Fruit fly (Drosophila melanogaster) whole organism, embryonic: Measurements from ENCODE around the gene Irk1.

ENCODE experiments used
- CG11247 ChIP-seq: fragments of 200-800 bp; sonication (Bioruptor generic); IDR thresholded peaks from 2 replicates; pipeline ENCODE4 v1.3.6; 2022; ENCODE audit warnings: missing biosample characterization, missing genetic modification characterization
- CG11398 ChIP-seq: fragments of 200-800 bp; sonication (Bioruptor generic); optimal IDR thresholded peaks from 2 replicates; lab custom pipeline; 2016; ENCODE audit warnings: missing biosample characterization, missing genetic modification characterization
- CG12744 ChIP-seq: fragments of 200-800 bp; sonication (Bioruptor generic); optimal IDR thresholded peaks from 2 replicates; lab custom pipeline; 2016; ENCODE audit warnings: missing biosample characterization, missing genetic modification characterization
- CG14014 ChIP-seq: fragments of 200-800 bp; sonication (Bioruptor generic); IDR thresholded peaks from 2 replicates; pipeline ENCODE4 v1.3.6; 2022; ENCODE audit warnings: missing biosample characterization, missing genetic modification characterization
- CG15073 ChIP-seq: fragments of 200-800 bp; sonication (Bioruptor generic); optimal IDR thresholded peaks from 2 replicates; lab custom pipeline; 2016; ENCODE audit warnings: missing biosample characterization, missing genetic modification characterization
- CG1602 ChIP-seq: fragments of 200-800 bp; sonication (Bioruptor generic); optimal IDR thresholded peaks from 3 replicates; lab custom pipeline; 2016; ENCODE audit warnings: missing biosample characterization, missing genetic modification characterization
- CG17186 ChIP-seq: fragments of 200-800 bp; sonication (Bioruptor generic); optimal IDR thresholded peaks from 3 replicates; lab custom pipeline; 2017; ENCODE audit warnings: missing biosample characterization, missing genetic modification reagents, missing genetic modification characterization
- CG30020 ChIP-seq: fragments of 200-800 bp; optimal IDR thresholded peaks from 2 replicates; lab custom pipeline; 2019; ENCODE audit warnings: missing biosample characterization, mild to moderate bottlenecking, missing genetic modification characterization, moderate library complexity
- CG30431 ChIP-seq: fragments of 200-800 bp; sonication (Bioruptor generic); optimal IDR thresholded peaks from 2 replicates; lab custom pipeline; 2017; ENCODE audit warnings: missing biosample characterization, missing genetic modification characterization
- CG34224 ChIP-seq: fragments of 200-800 bp; sonication (Bioruptor generic); IDR thresholded peaks from 3 replicates; pipeline ENCODE4 v1.3.6; 2022; ENCODE audit warnings: missing biosample characterization, missing genetic modification characterization; ENCODE audit not compliant: partially characterized antibody
- CG4730 ChIP-seq: fragments of 200-800 bp; sonication (Bioruptor generic); IDR thresholded peaks from 2 replicates; pipeline ENCODE4 v1.3.6; 2022; ENCODE audit warnings: missing biosample characterization, missing genetic modification characterization
- CG6791 ChIP-seq: fragments of 200-800 bp; sonication (Bioruptor generic); IDR thresholded peaks from 3 replicates; pipeline ENCODE4 v1.3.6; 2022; ENCODE audit warnings: missing biosample characterization, missing genetic modification characterization; ENCODE audit not compliant: partially characterized antibody
- CG7372 ChIP-seq: fragments of 200-800 bp; sonication (Bioruptor generic); IDR thresholded peaks from 2 replicates; pipeline ENCODE4 v1.3.6; 2022; ENCODE audit warnings: missing biosample characterization, missing genetic modification characterization
- CG7786 ChIP-seq: fragments of 200-800 bp; sonication (Bioruptor generic); optimal IDR thresholded peaks from 2 replicates; lab custom pipeline; 2016; ENCODE audit warnings: missing biosample characterization, missing genetic modification characterization
- CG7987 ChIP-seq: fragments of 200-800 bp; sonication (Bioruptor generic); optimal IDR thresholded peaks from 2 replicates; lab custom pipeline; 2018; ENCODE audit warnings: missing biosample characterization, mild to moderate bottlenecking, missing genetic modification characterization, moderate library complexity
- CG8290 ChIP-seq, 3 experiments: fragments of 200-800 bp; sonication (Bioruptor generic); optimal IDR thresholded peaks; 2 replicates each; lab custom pipeline; 2016 to 2019; ENCODE audit warnings: missing biosample characterization in 3 of 3, missing genetic modification characterization in 3 of 3, mild to moderate bottlenecking in 2 of 3, moderate library complexity in 1 of 3
- CoRest ChIP-seq: fragments of 200-800 bp; sonication (Bioruptor generic); optimal IDR thresholded peaks from 3 replicates; lab custom pipeline; 2018; ENCODE audit warnings: missing biosample characterization, mild to moderate bottlenecking, missing genetic modification characterization, moderate library complexity
- Dek ChIP-seq: fragments of 200-800 bp; sonication (Bioruptor generic); optimal IDR thresholded peaks from 3 replicates; lab custom pipeline; 2019; ENCODE audit warnings: missing biosample characterization, mild to moderate bottlenecking, missing genetic modification characterization, moderate library complexity
- E2f1 ChIP-seq: fragments of 200-800 bp; sonication (Bioruptor generic); IDR thresholded peaks from 2 replicates; pipeline ENCODE4 v1.3.6; 2022; ENCODE audit warnings: missing biosample characterization, missing genetic modification characterization
- Eip74EF ChIP-seq, 2 experiments: fragments of 200-800 bp in 1 of 2; fragments of >200 bp in 1 of 2; sonication (Bioruptor generic) in 1 of 2; optimal IDR thresholded peaks; 2 replicates each; lab custom pipeline; 2017 to 2019; ENCODE audit warnings: missing biosample characterization in 2 of 2, missing genetic modification characterization in 2 of 2, mild to moderate bottlenecking in 1 of 2, moderate library complexity in 1 of 2
- Elba2 ChIP-seq: fragments of 200-800 bp; sonication (Bioruptor generic); optimal IDR thresholded peaks from 3 replicates; lab custom pipeline; 2016; ENCODE audit warnings: missing biosample characterization, missing genetic modification characterization
- H15 ChIP-seq: fragments of 200-800 bp; sonication (Bioruptor generic); IDR thresholded peaks from 3 replicates; pipeline ENCODE4 v1.3.6; 2022; ENCODE audit warnings: missing biosample characterization, missing genetic modification characterization
- Hey ChIP-seq: fragments of 200-800 bp; sonication (Bioruptor generic); optimal IDR thresholded peaks from 3 replicates; lab custom pipeline; 2018; ENCODE audit warnings: missing biosample characterization, mild to moderate bottlenecking, missing genetic modification characterization
- HmgZ ChIP-seq: fragments of 200-800 bp; sonication (Bioruptor generic); optimal IDR thresholded peaks from 2 replicates; lab custom pipeline; 2018; ENCODE audit warnings: missing biosample characterization, mild to moderate bottlenecking, missing genetic modification characterization
- Neu2 ChIP-seq: fragments of 200-800 bp; sonication (Bioruptor generic); optimal IDR thresholded peaks from 3 replicates; lab custom pipeline; 2016; ENCODE audit warnings: missing biosample characterization, missing genetic modification characterization, borderline replicate concordance
- Nf-YC ChIP-seq: fragments of 200-800 bp; optimal IDR thresholded peaks from 3 replicates; lab custom pipeline; 2019; ENCODE audit warnings: missing biosample characterization, mild to moderate bottlenecking, missing genetic modification characterization, moderate library complexity
- Xbp1 ChIP-seq: fragments of 200-800 bp; sonication (Bioruptor generic); optimal IDR thresholded peaks from 3 replicates; lab custom pipeline; 2016; ENCODE audit warnings: missing biosample characterization, mild to moderate bottlenecking, missing genetic modification characterization
- YL-1 ChIP-seq: fragments of 200-800 bp; sonication (Bioruptor generic); optimal IDR thresholded peaks from 3 replicates; lab custom pipeline; 2017; ENCODE audit warnings: missing biosample characterization, mild to moderate bottlenecking, missing genetic modification characterization
- amos ChIP-seq: fragments of 200-800 bp; sonication (Bioruptor generic); IDR thresholded peaks from 2 replicates; pipeline ENCODE4 v1.3.6; 2022; ENCODE audit warnings: missing biosample characterization, missing genetic modification characterization; ENCODE audit not compliant: partially characterized antibody
- ase ChIP-seq: fragments of 200-800 bp; sonication (Bioruptor generic); IDR thresholded peaks from 3 replicates; pipeline ENCODE4 v1.3.6; 2022; ENCODE audit warnings: missing biosample characterization, missing genetic modification characterization
- bcd ChIP-seq: fragments of 200-800 bp; sonication (Bioruptor generic); optimal IDR thresholded peaks from 2 replicates; lab custom pipeline; 2017; ENCODE audit warnings: missing biosample characterization, mild to moderate bottlenecking, missing genetic modification characterization
- bigmax ChIP-seq: fragments of 200-800 bp; sonication (Bioruptor generic); optimal IDR thresholded peaks from 2 replicates; lab custom pipeline; 2018; ENCODE audit warnings: missing biosample characterization, mild to moderate bottlenecking, missing genetic modification characterization
- bsh ChIP-seq, 2 experiments: fragments of 200-800 bp; sonication (Bioruptor generic); optimal IDR thresholded peaks; 2 replicates each; lab custom pipeline; 2017 to 2018; ENCODE audit warnings: mild to moderate bottlenecking in 2 of 2, missing biosample characterization in 2 of 2, missing genetic modification characterization in 2 of 2, moderate library complexity in 1 of 2
- cas ChIP-seq: fragments of 200-800 bp; sonication (Bioruptor generic); IDR thresholded peaks from 2 replicates; pipeline ENCODE4 v1.3.6; 2022; ENCODE audit warnings: missing biosample characterization, missing genetic modification characterization
- caup ChIP-seq: fragments of 200-800 bp; sonication (Bioruptor generic); optimal IDR thresholded peaks from 3 replicates; lab custom pipeline; 2017; ENCODE audit warnings: missing biosample characterization, mild to moderate bottlenecking, missing genetic modification characterization, moderate library complexity; ENCODE audit not compliant: severe bottlenecking
- dpn ChIP-seq, 2 experiments: fragments of 200-800 bp; sonication (Bioruptor generic); optimal IDR thresholded peaks; 3 replicates each; lab custom pipeline; 2016; ENCODE audit warnings: missing biosample characterization in 2 of 2, missing genetic modification characterization in 2 of 2
- gcm ChIP-seq: fragments of 200-800 bp; sonication (Bioruptor generic); optimal IDR thresholded peaks from 2 replicates; lab custom pipeline; 2019; ENCODE audit warnings: missing biosample characterization, mild to moderate bottlenecking, missing genetic modification characterization, moderate library complexity
- h ChIP-seq: fragments of >200 bp; optimal IDR thresholded peaks from 2 replicates; lab custom pipeline; 2017
- luna ChIP-seq: fragments of 200-800 bp; sonication (Bioruptor generic); optimal IDR thresholded peaks from 2 replicates; lab custom pipeline; 2016; ENCODE audit warnings: missing biosample characterization, missing genetic modification characterization
- maf-S ChIP-seq: fragments of 200-800 bp; sonication (Bioruptor generic); optimal IDR thresholded peaks from 2 replicates; lab custom pipeline; 2016; ENCODE audit warnings: missing biosample characterization, missing genetic modification characterization
- oc ChIP-seq: fragments of 200-800 bp; sonication (Bioruptor generic); optimal IDR thresholded peaks from 2 replicates; lab custom pipeline; 2018; ENCODE audit warnings: missing biosample characterization, mild to moderate bottlenecking, missing genetic modification characterization, moderate library complexity
- pros ChIP-seq: fragments of 200-800 bp; sonication (Bioruptor generic); optimal IDR thresholded peaks from 3 replicates; lab custom pipeline; 2019; ENCODE audit warnings: missing biosample characterization, mild to moderate bottlenecking, missing genetic modification characterization, moderate library complexity
- slbo ChIP-seq: fragments of 200-800 bp; sonication (Bioruptor generic); IDR thresholded peaks from 2 replicates; pipeline ENCODE4 v1.3.6; 2022; ENCODE audit warnings: missing biosample characterization, missing genetic modification characterization
- trh ChIP-seq: fragments of 200-800 bp; sonication (Bioruptor generic); optimal IDR thresholded peaks from 2 replicates; lab custom pipeline; 2016; ENCODE audit warnings: missing biosample characterization, missing genetic modification characterization

Irk1 gene

dm6 chr3R:23189143-23189957 is 21.2 kb downstream of the Irk1 start (continued):
- TF ChIP-seq CG7786 (no peak), HmgZ (tag; lab: Kevin White, UChicago) (peak; percentile 32), CG30020 (tag; lab: Kevin White, UChicago) (no peak)

- TF ChIP-seq Eip74EF (GFP tag; optimal IDR thresholded peaks at IDR 0.05; lab: Kevin White, UChicago) (peak in 1 of 2 experiments; percentile 57), pros (GFP tag; lab: Kevin White, UChicago) (no peak), oc (tag; lab: Kevin White, UChicago) (peak; percentile 54), CG6791 (GFP tag; lab: Robert Waterston, UW) (no peak), CoRest (peak; percentile 81), H15 (GFP tag; lab: Robert Waterston, UW) (peak; percentile 59; the same call in 1 of the 3 replicates), amos (no peak), cas (GFP tag; lab: Robert Waterston, UW) (0 out of 2 replicates have a peak, but pooled peaks have one; percentile 55), E2f1 (peak; percentile 71), Dek (peak; percentile 71), Xbp1 (peak; percentile 79), CG7372 (GFP tag; lab: Robert Waterston, UW) (peak; percentile 72), CG12744 (GFP tag; lab: Kevin White, UChicago) (peak; percentile 72), YL-1 (GFP tag; lab: Kevin White, UChicago) (no peak), bigmax (GFP tag; lab: Kevin White, UChicago) (no peak), CG11398 (GFP tag; lab: Kevin White, UChicago) (peak; percentile 49), slbo (peak; percentile 86), CG34224 (GFP tag; lab: Robert Waterston, UW) (no peak), dpn (GFP tag; optimal IDR thresholded peaks at IDR 0.05; lab: Kevin White, UChicago) (peak; percentile 77 to 81), CG1602 (GFP tag; lab: Kevin White, UChicago) (peak; percentile 56), Hey (tag; lab: Kevin White, UChicago) (no peak), maf-S (GFP tag; lab: Kevin White, UChicago) (peak; percentile 64), CG7987 (GFP tag; lab: Kevin White, UChicago) (peak; percentile 25), bsh (GFP tag; optimal IDR thresholded peaks at IDR 0.05; lab: Kevin White, UChicago) (peak in 1 of 2 experiments; percentile 82), caup (GFP tag; lab: Kevin White, UChicago) (peak; percentile 64), CG8290 (GFP tag; optimal IDR thresholded peaks at IDR 0.05; lab: Kevin White, UChicago) (no peak), CG8290 (tag; optimal IDR thresholded peaks at IDR 0.05; lab: Kevin White, UChicago) (peak in 1 of 2 experiments; percentile 92), Elba2 (GFP tag; lab: Kevin White, UChicago) (no peak), h (no peak), trh (GFP tag; lab: Kevin White, UChicago) (no peak), CG17186 (GFP tag; lab: Kevin White, UChicago) (no peak), Nf-YC (tag; lab: Kevin White, UChicago) (peak; percentile 52), CG4730 (GFP tag; lab: Robert Waterston, UW) (no peak), gcm (GFP tag; lab: Kevin White, UChicago) (peak; percentile 45), luna (GFP tag; lab: Kevin White, UChicago) (peak; percentile 33), CG14014 (GFP tag; lab: Robert Waterston, UW) (peak; percentile 82), ase (GFP tag; lab: Robert Waterston, UW) (peak; percentile 70; the same call in 2 of the 3 replicates), CG30431 (GFP tag; lab: Kevin White, UChicago) (peak; percentile 45), CG15073 (GFP tag; lab: Kevin White, UChicago) (no peak), Neu2 (GFP tag; lab: Kevin White, UChicago) (no peak), CG11247 (peak; percentile 75), bcd (GFP tag; lab: Kevin White, UChicago) (peak; percentile 67)
These were observed 22.1 kb downstream of the Irk1 start for dm6 chr3R:23189958-23190900.
